Worm (Caenorhabditis elegans) whole organism, mixed stage, embryonic: Measurements from ENCODE around the gene F47B8.3.

ENCODE experiments used
- M03D4.4 ChIP-seq: sonication (generic microtip); optimal IDR thresholded peaks from 2 replicates; lab custom pipeline; 2017; ENCODE audit warnings: mild to moderate bottlenecking, missing genetic modification characterization, missing compliant biosample characterization
- bed-3 ChIP-seq: fragments of 200-800 bp; sonication (Bioruptor generic); optimal IDR thresholded peaks from 3 replicates; lab custom pipeline; 2018; ENCODE audit warnings: mild to moderate bottlenecking, missing genetic modification characterization, moderate library complexity, missing compliant biosample characterization
- blmp-1 ChIP-seq: fragments of 150-350 bp; optimal IDR thresholded peaks from 2 replicates; lab custom pipeline; 2014; ENCODE audit warnings: missing biosample characterization, missing genetic modification characterization
- ceh-43 ChIP-seq: fragments of 200-800 bp; sonication (Bioruptor generic); optimal IDR thresholded peaks from 2 replicates; lab custom pipeline; 2018; ENCODE audit warnings: mild to moderate bottlenecking, missing genetic modification characterization, moderate library complexity, missing compliant biosample characterization
- ceh-83 ChIP-seq: fragments of 200-800 bp; sonication (Bioruptor generic); optimal IDR thresholded peaks from 2 replicates; lab custom pipeline; 2018; ENCODE audit warnings: mild to moderate bottlenecking, missing genetic modification characterization, missing compliant biosample characterization
- ces-1 ChIP-seq: fragments of 150-350 bp; optimal IDR thresholded peaks from 2 replicates; lab custom pipeline; 2014; ENCODE audit warnings: missing biosample characterization, missing genetic modification reagents, missing genetic modification characterization
- cnd-1 ChIP-seq: fragments of 200-800 bp; sonication (Bioruptor generic); optimal IDR thresholded peaks from 2 replicates; lab custom pipeline; 2018; ENCODE audit warnings: mild to moderate bottlenecking, missing genetic modification characterization, missing compliant biosample characterization
- drap-1 ChIP-seq: fragments of 200-800 bp; sonication (Bioruptor generic); optimal IDR thresholded peaks from 3 replicates; lab custom pipeline; 2018; ENCODE audit warnings: mild to moderate bottlenecking, missing genetic modification characterization, missing compliant biosample characterization
- elt-1 ChIP-seq: sonication (generic microtip); optimal IDR thresholded peaks from 2 replicates; lab custom pipeline; 2017; ENCODE audit warnings: missing genetic modification characterization, mild to moderate bottlenecking, missing compliant biosample characterization, antibody characterized with exemption, moderate library complexity, borderline replicate concordance; ENCODE audit not compliant: insufficient read depth
- elt-3 ChIP-seq: fragments of 150-350 bp; optimal IDR thresholded peaks from 2 replicates; lab custom pipeline; 2014; ENCODE audit warnings: missing biosample characterization, missing genetic modification characterization
- flh-1 ChIP-seq: fragments of 200-800 bp; sonication (Bioruptor generic); optimal IDR thresholded peaks from 2 replicates; lab custom pipeline; 2018; ENCODE audit warnings: mild to moderate bottlenecking, missing genetic modification characterization, moderate library complexity, missing compliant biosample characterization
- ham-2 ChIP-seq: fragments of 200-800 bp; sonication (Bioruptor generic); optimal IDR thresholded peaks from 2 replicates; lab custom pipeline; 2018; ENCODE audit warnings: mild to moderate bottlenecking, missing genetic modification characterization, missing compliant biosample characterization
- hlh-1 ChIP-seq: fragments of 150-350 bp; optimal IDR thresholded peaks from 2 replicates; lab custom pipeline; 2014; ENCODE audit warnings: missing biosample characterization, missing genetic modification reagents, missing genetic modification characterization
- lin-13 ChIP-seq: fragments of 150-350 bp; optimal IDR thresholded peaks from 2 replicates; lab custom pipeline; 2014; ENCODE audit warnings: missing biosample characterization, missing genetic modification characterization
- lin-32 ChIP-seq: fragments of 200-800 bp; sonication (Bioruptor generic); optimal IDR thresholded peaks from 2 replicates; lab custom pipeline; 2018; ENCODE audit warnings: mild to moderate bottlenecking, missing genetic modification characterization, missing compliant biosample characterization
- mab-5 ChIP-seq: fragments of 150-350 bp; optimal IDR thresholded peaks from 2 replicates; lab custom pipeline; 2014; ENCODE audit warnings: missing biosample characterization, missing genetic modification characterization
- mep-1 ChIP-seq: fragments of 150-350 bp; optimal IDR thresholded peaks from 2 replicates; lab custom pipeline; 2017; ENCODE audit warnings: missing biosample characterization, missing genetic modification reagents, missing genetic modification characterization, inconsistent platforms
- mls-2 ChIP-seq: sonication (generic microtip); optimal IDR thresholded peaks from 2 replicates; lab custom pipeline; 2016; ENCODE audit warnings: mild to moderate bottlenecking, missing genetic modification characterization, moderate library complexity, missing compliant biosample characterization
- nhr-12 ChIP-seq: fragments of 150-350 bp; optimal IDR thresholded peaks from 2 replicates; lab custom pipeline; 2014; ENCODE audit warnings: missing biosample characterization, missing genetic modification characterization
- nhr-237 ChIP-seq: fragments of 150-350 bp; optimal IDR thresholded peaks from 2 replicates; lab custom pipeline; 2014; ENCODE audit warnings: missing biosample characterization, missing genetic modification characterization
- nhr-28 ChIP-seq: fragments of 150-350 bp; optimal IDR thresholded peaks from 2 replicates; lab custom pipeline; 2014; ENCODE audit warnings: missing biosample characterization, missing genetic modification characterization
- nhr-76 ChIP-seq: sonication (generic microtip); optimal IDR thresholded peaks from 2 replicates; lab custom pipeline; 2017; ENCODE audit warnings: missing biosample characterization, missing genetic modification characterization
- pha-4 ChIP-seq: fragments of 150-350 bp; optimal IDR thresholded peaks from 2 replicates; lab custom pipeline; 2018; ENCODE audit warnings: missing biosample characterization, missing genetic modification reagents, missing genetic modification characterization
- snpc-4 ChIP-seq: fragments of 150-350 bp; optimal IDR thresholded peaks from 2 replicates; lab custom pipeline; 2014; ENCODE audit warnings: missing biosample characterization, missing genetic modification characterization
- sptf-1 ChIP-seq: sonication (generic microtip); optimal IDR thresholded peaks from 2 replicates; lab custom pipeline; 2017; ENCODE audit warnings: mild to moderate bottlenecking, missing genetic modification characterization, moderate library complexity, missing compliant biosample characterization
- tbx-8 ChIP-seq: fragments of 200-800 bp; sonication (Bioruptor generic); optimal IDR thresholded peaks from 2 replicates; lab custom pipeline; 2018; ENCODE audit warnings: mild to moderate bottlenecking, missing genetic modification characterization, moderate library complexity, missing compliant biosample characterization
- unc-120 ChIP-seq: sonication (generic microtip); optimal IDR thresholded peaks from 2 replicates; lab custom pipeline; 2017; ENCODE audit warnings: missing genetic modification characterization, missing compliant biosample characterization; ENCODE audit not compliant: poor library complexity, severe bottlenecking
- unc-39 ChIP-seq: fragments of 150-350 bp; optimal IDR thresholded peaks from 2 replicates; lab custom pipeline; 2014; ENCODE audit warnings: missing biosample characterization, missing genetic modification characterization
- unc-62 ChIP-seq: fragments of 150-350 bp; optimal IDR thresholded peaks from 2 replicates; lab custom pipeline; 2014; ENCODE audit warnings: missing biosample characterization, missing genetic modification reagents, missing genetic modification characterization
- zip-8 ChIP-seq: fragments of 150-350 bp; optimal IDR thresholded peaks from 2 replicates; lab custom pipeline; 2014; ENCODE audit warnings: missing biosample characterization, missing genetic modification characterization
- ztf-11 ChIP-seq: fragments of 150-350 bp; optimal IDR thresholded peaks from 2 replicates; lab custom pipeline; 2014; ENCODE audit warnings: missing biosample characterization, missing genetic modification characterization

Gene F47B8.3

DNA sequence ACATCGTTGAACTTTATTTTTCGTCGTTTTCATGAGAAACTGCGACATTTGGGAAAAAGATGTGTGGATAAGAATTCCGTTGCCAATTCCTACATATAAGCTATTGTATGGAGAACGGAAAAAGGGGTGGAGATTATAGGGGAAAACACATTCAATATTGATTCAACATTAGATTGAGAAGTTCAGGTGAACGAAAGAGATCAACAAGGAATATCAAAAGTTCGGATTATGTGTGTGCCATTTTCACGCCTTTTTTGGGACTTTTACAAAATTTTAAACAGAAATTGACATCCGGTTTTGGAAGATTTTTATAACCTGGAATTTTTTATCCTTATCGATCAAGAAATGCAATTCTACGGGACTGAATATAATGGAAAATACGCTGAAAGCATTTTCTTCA is 5.0 kb upstream of the F47B8.3 start, which contains the start of gene F47B8.5:
F47B8.5 (minus strand) TSS at position 101 of the 400 bp plus-strand sequence.
- TF ChIP-seq sptf-1 (no peak), ceh-43 (no peak), nhr-76 (no peak), drap-1 (GFP tag; lab: Kevin White, UChicago) (no peak), snpc-4 (tag; lab: Kevin White, UChicago) (no peak), ceh-83 (GFP tag; lab: Kevin White, UChicago) (no peak), zip-8 (tag; lab: Kevin White, UChicago) (no peak), pha-4 (tag; lab: Kevin White, UChicago) (no peak), ces-1 (GFP tag; lab: Kevin White, UChicago) (no peak), nhr-12 (tag; lab: Kevin White, UChicago) (no peak), elt-3 (no peak), M03D4.4 (no peak), elt-1 (tag; lab: Kevin White, UChicago) (no peak)
- TF ChIP-seq, all 35 proteins: peak for 0

DNA sequence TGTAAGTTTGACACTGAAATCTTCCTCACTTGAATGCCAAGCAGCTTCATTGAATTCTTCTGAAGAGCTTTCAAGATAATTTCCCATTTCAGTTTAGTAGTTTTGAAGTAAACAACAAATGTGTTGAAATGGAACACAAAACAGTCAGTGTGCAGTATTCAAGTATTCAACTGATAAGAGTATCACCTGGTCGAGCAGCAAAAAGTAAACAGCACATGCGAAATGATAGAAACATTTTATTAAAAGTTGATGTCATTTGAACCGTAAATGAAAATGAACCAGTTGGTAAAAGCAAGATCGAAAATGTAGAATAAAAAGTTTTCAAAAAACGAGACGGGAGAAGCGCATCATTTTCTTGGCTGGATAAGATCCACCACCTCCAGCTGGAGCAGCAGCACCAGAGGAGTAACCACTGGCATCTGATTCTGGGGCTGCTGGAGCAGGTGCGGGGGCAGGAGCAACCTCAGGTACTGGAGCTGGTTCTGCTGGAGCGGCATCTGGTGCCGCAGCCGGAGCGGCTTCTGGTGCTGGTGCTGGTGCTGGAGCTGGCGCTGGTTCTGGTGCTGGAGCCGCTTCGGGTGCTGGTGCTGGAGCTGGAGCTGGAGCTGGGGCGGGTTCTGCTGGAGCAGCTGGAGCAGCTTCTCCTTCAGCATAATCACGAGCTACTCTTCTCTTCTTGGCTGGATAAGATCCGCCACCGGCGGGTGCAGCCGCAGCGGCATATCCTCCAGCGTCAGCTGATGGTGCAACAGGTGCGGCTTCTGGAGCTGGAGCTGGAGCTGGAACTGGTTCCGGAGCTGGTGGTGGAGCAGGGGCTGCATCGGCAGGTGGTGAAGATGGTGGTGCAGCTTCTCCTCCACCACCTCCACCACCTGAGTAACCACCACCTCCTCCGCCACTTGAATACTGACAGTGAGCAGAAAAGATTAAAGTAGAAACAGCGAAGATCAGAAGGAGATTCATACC is 2.0 kb upstream of the F47B8.3 start, which contains the start of the genes F47B8.4 and F47B8.18:
F47B8.4 (minus strand) TSS at position 172 of the 966 bp plus-strand sequence.
F47B8.18 (minus strand) TSS at position 963 of the 966 bp plus-strand sequence.
- no peak for TF ChIP-seq M03D4.4
- TF ChIP-seq nhr-237 (tag; lab: Kevin White, UChicago), result no peak
- TF ChIP-seq unc-39 (tag; lab: Kevin White, UChicago), result no peak
- no peak for TF ChIP-seq cnd-1
- TF ChIP-seq blmp-1 (tag; lab: Kevin White, UChicago), result no peak
- no peak for TF ChIP-seq ham-2
- TF ChIP-seq lin-32 (GFP tag; lab: Kevin White, UChicago), result no peak
- TF ChIP-seq ceh-83 (GFP tag; lab: Kevin White, UChicago), result no peak
- TF ChIP-seq hlh-1 (tag; lab: Kevin White, UChicago), result no peak
- TF ChIP-seq tbx-8 (GFP tag; lab: Kevin White, UChicago), result no peak
- no peak for TF ChIP-seq flh-1 (GFP tag; lab: Kevin White, UChicago)
- TF ChIP-seq lin-13 (tag; lab: Kevin White, UChicago), result no peak
- no peak for TF ChIP-seq nhr-28
- TF ChIP-seq ces-1 (GFP tag; lab: Kevin White, UChicago), result no peak
- no peak for TF ChIP-seq mab-5 (tag; lab: Kevin White, UChicago)
- TF ChIP-seq mls-2 (tag; lab: Kevin White, UChicago), result no peak
- no peak for TF ChIP-seq elt-1 (tag; lab: Kevin White, UChicago)
- TF ChIP-seq unc-62 (GFP tag; lab: Kevin White, UChicago), result no peak
- no peak for TF ChIP-seq mep-1 (tag; lab: Kevin White, UChicago)

DNA sequence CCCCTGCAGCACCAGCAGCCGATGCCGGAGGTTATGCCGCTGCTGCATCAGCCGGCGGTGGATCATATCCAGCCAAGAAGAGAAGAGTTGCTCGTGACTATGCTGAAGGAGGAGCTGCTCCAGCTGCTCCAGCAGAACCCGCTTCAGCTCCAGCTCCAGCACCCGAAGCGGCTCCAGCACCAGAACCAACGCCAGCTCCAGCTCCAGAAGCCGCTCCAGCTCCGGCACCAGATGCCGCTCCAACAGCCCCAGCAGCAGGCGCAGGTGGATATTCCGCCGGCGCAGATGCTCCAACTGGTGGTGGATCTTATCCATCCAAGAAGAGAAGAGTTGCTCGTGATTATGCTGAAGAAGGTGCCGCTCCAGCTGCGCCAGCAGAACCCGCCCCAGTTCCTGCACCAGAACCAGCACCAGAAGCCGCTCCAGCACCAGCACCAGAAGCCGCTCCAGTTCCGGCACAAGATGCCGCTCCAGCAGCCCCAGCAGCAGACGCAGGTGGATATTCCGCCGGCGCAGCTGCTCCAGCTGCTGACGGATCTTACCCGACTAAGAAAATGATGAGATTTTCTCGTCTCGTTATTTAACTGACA is 2.0 kb downstream of the F47B8.3 start:
- no peak for TF ChIP-seq ceh-43
- no peak for TF ChIP-seq mep-1 (tag; lab: Kevin White, UChicago)
- TF ChIP-seq drap-1 (GFP tag; lab: Kevin White, UChicago), result peak; percentile 31
- TF ChIP-seq ces-1 (GFP tag; lab: Kevin White, UChicago), result no peak
- TF ChIP-seq elt-3, result no peak
- TF ChIP-seq unc-120 (tag; lab: Kevin White, UChicago), result no peak
- peak; percentile 22 for TF ChIP-seq sptf-1
- no peak for TF ChIP-seq pha-4 (tag; lab: Kevin White, UChicago)
- TF ChIP-seq bed-3 (GFP tag; lab: Kevin White, UChicago), result no peak
- no peak for TF ChIP-seq nhr-28
- TF ChIP-seq, all 35 proteins: peak for 2

DNA sequence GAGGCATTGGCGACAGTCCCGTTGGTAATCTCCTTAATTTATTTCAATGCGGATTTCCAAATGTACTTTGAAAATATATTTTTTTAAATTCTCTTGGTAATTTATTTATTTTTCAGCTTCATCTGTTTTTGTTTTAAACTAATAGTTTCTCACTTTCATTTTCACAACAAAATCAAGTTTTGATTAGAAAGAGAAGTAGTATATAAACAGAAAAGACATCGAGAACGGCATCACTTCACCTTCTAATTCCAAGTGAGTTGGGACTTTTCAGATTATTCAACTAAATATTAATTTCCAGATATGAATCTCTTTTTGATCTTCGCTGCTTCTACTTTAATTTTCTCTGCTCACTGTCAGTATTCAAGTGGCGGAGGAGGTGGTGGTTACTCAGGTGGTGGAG is 2.6 kb downstream of the F47B8.3 start, which contains the start of gene F47B8.14:
F47B8.14 (plus strand) TSS at position 301 of the 400 bp plus-strand sequence.
- no peak for TF ChIP-seq hlh-1 (tag; lab: Kevin White, UChicago)
- no peak for TF ChIP-seq ztf-11 (tag; lab: Kevin White, UChicago)
- TF ChIP-seq zip-8 (tag; lab: Kevin White, UChicago), result no peak
- TF ChIP-seq ceh-43, result no peak
- no peak for TF ChIP-seq nhr-76
